Worm (Caenorhabditis elegans) whole organism, late embryonic: ENCODE data around the gene F02C12.2.

Experiments
- dmd-4 ChIP-seq: sonication (generic microtip); optimal IDR thresholded peaks from 2 replicates; lab custom pipeline; 2016; ENCODE audit warnings: borderline replicate concordance, missing genetic modification characterization, missing compliant biosample characterization
- fkh-6 ChIP-seq: sonication (generic microtip); optimal IDR thresholded peaks from 2 replicates; lab custom pipeline; 2016; ENCODE audit warnings: missing genetic modification characterization, missing compliant biosample characterization
- mec-3 ChIP-seq: sonication (generic microtip); optimal IDR thresholded peaks from 2 replicates; lab custom pipeline; 2016; ENCODE audit warnings: borderline replicate concordance, missing genetic modification characterization, missing compliant biosample characterization
- odd-2 ChIP-seq: sonication (generic microtip); optimal IDR thresholded peaks from 2 replicates; lab custom pipeline; 2017; ENCODE audit warnings: antibody characterized with exemption, mild to moderate bottlenecking, missing genetic modification characterization, missing compliant biosample characterization
- pqm-1 ChIP-seq: sonication (generic microtip); optimal IDR thresholded peaks from 2 replicates; lab custom pipeline; 2016; ENCODE audit warnings: missing genetic modification characterization, missing compliant biosample characterization
- sox-4 ChIP-seq: sonication (generic microtip); optimal IDR thresholded peaks from 2 replicates; lab custom pipeline; 2017; ENCODE audit warnings: mild to moderate bottlenecking, missing genetic modification characterization, inconsistent platforms, missing compliant biosample characterization
- tbx-2 ChIP-seq: sonication (generic microtip); optimal IDR thresholded peaks from 2 replicates; lab custom pipeline; 2016; ENCODE audit warnings: missing genetic modification characterization, missing compliant biosample characterization

DNA sequence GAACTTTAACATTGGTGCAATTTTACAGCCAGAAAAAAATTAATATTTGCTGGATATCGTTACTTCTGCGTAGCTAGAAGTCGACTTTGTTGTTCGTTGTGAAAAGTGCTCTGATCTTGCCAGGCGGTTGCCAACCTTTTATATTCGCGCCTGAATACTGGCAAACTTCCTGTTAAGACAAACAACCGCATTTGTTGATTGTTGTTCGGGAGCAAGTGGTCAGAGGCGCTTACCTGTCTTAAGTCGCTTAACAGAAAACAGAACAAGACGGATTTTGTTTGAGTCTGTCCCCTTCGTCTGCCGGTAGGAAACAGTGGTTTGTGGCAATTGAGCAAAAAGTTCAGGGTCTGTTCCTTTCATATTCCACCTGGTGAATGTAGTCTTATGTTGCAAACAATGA, 36.6 kb downstream of the F02C12.2 start, which contains the start of gene C49F8.15:
- TF ChIP-seq pqm-1 (tag; lab: Kevin White, UChicago), result no peak
- TF ChIP-seq dmd-4 (tag; lab: Kevin White, UChicago), result no peak
- TF ChIP-seq fkh-6 (tag; lab: Kevin White, UChicago), result no peak
- TF ChIP-seq mec-3 (tag; lab: Kevin White, UChicago), result no peak
- TF ChIP-seq sox-4, result no peak
- TF ChIP-seq tbx-2, result no peak
- TF ChIP-seq odd-2 (tag; lab: Kevin White, UChicago), result no peak
